Fruit fly (Drosophila melanogaster) whole organism, embryonic: ENCODE results near the gene CG9452.

Source experiments
- B-H1 ChIP-seq: fragments of 200-800 bp; sonication (Bioruptor generic); IDR thresholded peaks from 3 replicates; pipeline ENCODE4 v1.3.6; 2022; ENCODE audit warnings: missing biosample characterization, missing genetic modification characterization
- B-H2 ChIP-seq: fragments of 200-800 bp; sonication (Bioruptor generic); optimal IDR thresholded peaks from 2 replicates; lab custom pipeline; 2018; ENCODE audit warnings: missing biosample characterization, mild to moderate bottlenecking, missing genetic modification characterization
- CG11456 ChIP-seq: fragments of 200-800 bp; sonication (Bioruptor generic); IDR thresholded peaks from 3 replicates; pipeline ENCODE4 v1.3.6; 2022; ENCODE audit warnings: missing biosample characterization, missing genetic modification characterization
- CG11696 ChIP-seq: fragments of 200-800 bp; sonication (Bioruptor generic); IDR thresholded peaks from 2 replicates; pipeline ENCODE4 v1.3.6; 2022; ENCODE audit warnings: missing biosample characterization, missing genetic modification characterization
- CG11723 ChIP-seq: fragments of 200-800 bp; sonication (Bioruptor generic); optimal IDR thresholded peaks from 2 replicates; lab custom pipeline; 2017; ENCODE audit warnings: missing biosample characterization, mild to moderate bottlenecking, missing genetic modification characterization
- CG12219 ChIP-seq: fragments of 200-800 bp; sonication (Bioruptor generic); optimal IDR thresholded peaks from 3 replicates; lab custom pipeline; 2018; ENCODE audit warnings: missing biosample characterization, mild to moderate bottlenecking, missing genetic modification characterization
- CG13296 ChIP-seq: fragments of 200-800 bp; sonication (Bioruptor generic); optimal IDR thresholded peaks from 3 replicates; lab custom pipeline; 2018; ENCODE audit warnings: missing biosample characterization, mild to moderate bottlenecking, missing genetic modification characterization
- CG13624 ChIP-seq: fragments of 200-800 bp; sonication (Bioruptor generic); optimal IDR thresholded peaks from 2 replicates; lab custom pipeline; 2016; ENCODE audit warnings: missing biosample characterization, missing genetic modification characterization
- CG13894 ChIP-seq: fragments of 200-800 bp; sonication (Bioruptor generic); optimal IDR thresholded peaks from 3 replicates; lab custom pipeline; 2018; ENCODE audit warnings: missing biosample characterization, mild to moderate bottlenecking, missing genetic modification characterization, moderate library complexity
- CG16779 ChIP-seq: fragments of 200-800 bp; sonication (Bioruptor generic); IDR thresholded peaks from 2 replicates; pipeline ENCODE4 v1.3.6; 2022; ENCODE audit warnings: missing biosample characterization, missing genetic modification characterization
- CG17385 ChIP-seq: fragments of 200-800 bp; sonication (Bioruptor generic); optimal IDR thresholded peaks from 3 replicates; lab custom pipeline; 2018; ENCODE audit warnings: missing biosample characterization, mild to moderate bottlenecking, missing genetic modification characterization
- CG17568 ChIP-seq: fragments of 200-800 bp; sonication (Bioruptor generic); optimal IDR thresholded peaks from 2 replicates; lab custom pipeline; 2018; ENCODE audit warnings: missing biosample characterization, mild to moderate bottlenecking, missing genetic modification characterization, moderate library complexity
- CG18476 ChIP-seq: fragments of 200-800 bp; sonication (Bioruptor generic); optimal IDR thresholded peaks from 2 replicates; lab custom pipeline; 2016; ENCODE audit warnings: missing biosample characterization, mild to moderate bottlenecking, missing genetic modification characterization
- CG2678 ChIP-seq: fragments of 200-800 bp; sonication (Bioruptor generic); optimal IDR thresholded peaks from 3 replicates; lab custom pipeline; 2019; ENCODE audit warnings: missing biosample characterization, mild to moderate bottlenecking, missing genetic modification characterization, moderate library complexity
- CG31365 ChIP-seq: fragments of 200-800 bp; sonication (Bioruptor generic); optimal IDR thresholded peaks from 2 replicates; lab custom pipeline; 2018; ENCODE audit warnings: missing biosample characterization, mild to moderate bottlenecking, missing genetic modification characterization
- CG32532 ChIP-seq: fragments of 200-800 bp; sonication (Bioruptor generic); IDR thresholded peaks from 2 replicates; pipeline ENCODE4 v1.3.6; 2022; ENCODE audit warnings: missing biosample characterization, missing genetic modification characterization
- CG4404 ChIP-seq: fragments of 200-800 bp; sonication (Bioruptor generic); IDR thresholded peaks from 2 replicates; pipeline ENCODE4 v1.3.6; 2022; ENCODE audit warnings: missing biosample characterization, missing genetic modification characterization
- CG4854 ChIP-seq: fragments of 200-800 bp; sonication (Bioruptor generic); optimal IDR thresholded peaks from 2 replicates; lab custom pipeline; 2016; ENCODE audit warnings: missing biosample characterization, missing genetic modification characterization, inconsistent platforms
- CG7271 ChIP-seq: fragments of 200-800 bp; sonication (Bioruptor generic); optimal IDR thresholded peaks from 2 replicates; lab custom pipeline; 2018; ENCODE audit warnings: missing biosample characterization, mild to moderate bottlenecking, missing genetic modification characterization, moderate library complexity
- CG8290 ChIP-seq, 3 experiments: fragments of 200-800 bp; sonication (Bioruptor generic); optimal IDR thresholded peaks; 2 replicates each; lab custom pipeline; 2016 to 2019; ENCODE audit warnings: missing biosample characterization in 3 of 3, missing genetic modification characterization in 3 of 3, mild to moderate bottlenecking in 2 of 3, moderate library complexity in 1 of 3
- CG8388 ChIP-seq: fragments of 200-800 bp; sonication (Bioruptor generic); optimal IDR thresholded peaks from 2 replicates; lab custom pipeline; 2019; ENCODE audit warnings: missing biosample characterization, mild to moderate bottlenecking, missing genetic modification characterization, moderate library complexity
- CG9215 ChIP-seq: fragments of 200-800 bp; sonication (Bioruptor generic); IDR thresholded peaks from 2 replicates; pipeline ENCODE4 v1.3.6; 2022; ENCODE audit warnings: missing biosample characterization, missing genetic modification characterization
- CG9876 ChIP-seq: fragments of 200-800 bp; sonication (Bioruptor generic); optimal IDR thresholded peaks from 2 replicates; lab custom pipeline; 2016; ENCODE audit warnings: missing biosample characterization, missing genetic modification characterization
- Camta ChIP-seq: fragments of 200-800 bp; sonication (Bioruptor generic); optimal IDR thresholded peaks from 2 replicates; lab custom pipeline; 2016; ENCODE audit warnings: missing biosample characterization, missing genetic modification characterization
- Drgx ChIP-seq: fragments of 200-800 bp; sonication (Bioruptor generic); IDR thresholded peaks from 2 replicates; pipeline ENCODE4 v1.3.6; 2022; ENCODE audit warnings: missing biosample characterization, missing genetic modification characterization
- Fer1 ChIP-seq: fragments of 200-800 bp; sonication (Bioruptor generic); optimal IDR thresholded peaks from 2 replicates; lab custom pipeline; 2017; ENCODE audit warnings: missing biosample characterization, mild to moderate bottlenecking, missing genetic modification characterization
- HLH54F ChIP-seq: fragments of 200-800 bp; sonication (Bioruptor generic); optimal IDR thresholded peaks from 3 replicates; lab custom pipeline; 2016; ENCODE audit warnings: missing biosample characterization, missing genetic modification characterization
- Hmr ChIP-seq: fragments of 200-800 bp; sonication (Bioruptor generic); optimal IDR thresholded peaks from 3 replicates; lab custom pipeline; 2017; ENCODE audit warnings: mild to moderate bottlenecking, missing biosample characterization, missing genetic modification reagents, missing genetic modification characterization
- Lhr ChIP-seq: fragments of 200-800 bp; sonication (Bioruptor generic); optimal IDR thresholded peaks from 3 replicates; lab custom pipeline; 2017; ENCODE audit warnings: mild to moderate bottlenecking, missing biosample characterization, missing genetic modification reagents, missing genetic modification characterization
- Med ChIP-seq: fragments of 200-800 bp; sonication (Bioruptor generic); peaks from one replicate; lab custom pipeline; 2016; ENCODE audit warnings: missing biosample characterization, missing genetic modification characterization, mild to moderate bottlenecking, inconsistent platforms, moderate library complexity
- Meics ChIP-seq: fragments of 200-800 bp; sonication (Bioruptor generic); optimal IDR thresholded peaks from 2 replicates; lab custom pipeline; 2017; ENCODE audit warnings: missing biosample characterization, mild to moderate bottlenecking, missing genetic modification characterization
- Neu2 ChIP-seq: fragments of 200-800 bp; sonication (Bioruptor generic); optimal IDR thresholded peaks from 3 replicates; lab custom pipeline; 2016; ENCODE audit warnings: missing biosample characterization, missing genetic modification characterization, borderline replicate concordance
- Pdp1 ChIP-seq, 2 experiments: fragments of 200-800 bp; sonication (Bioruptor generic); optimal IDR thresholded peaks; 3 replicates each; lab custom pipeline; 2016; ENCODE audit warnings: missing biosample characterization in 2 of 2, missing genetic modification characterization in 2 of 2, mild to moderate bottlenecking in 1 of 2, moderate library complexity in 1 of 2
- Rfx ChIP-seq: fragments of 200-800 bp; sonication (Bioruptor generic); IDR thresholded peaks from 2 replicates; pipeline ENCODE4 v1.3.6; 2022; ENCODE audit warnings: missing biosample characterization, missing genetic modification characterization
- Rx ChIP-seq: fragments of 200-800 bp; sonication (Bioruptor generic); IDR thresholded peaks from 2 replicates; pipeline ENCODE4 v1.3.6; 2022; ENCODE audit warnings: missing biosample characterization, missing genetic modification characterization
- Sox100B ChIP-seq: fragments of 200-800 bp; sonication (Bioruptor generic); optimal IDR thresholded peaks from 3 replicates; lab custom pipeline; 2018; ENCODE audit warnings: missing biosample characterization, mild to moderate bottlenecking, missing genetic modification characterization
- al ChIP-seq: fragments of 200-800 bp; sonication (Bioruptor generic); IDR thresholded peaks from 2 replicates; pipeline ENCODE4 v1.3.6; 2022; ENCODE audit warnings: missing biosample characterization, missing genetic modification characterization
- crp ChIP-seq, 2 experiments: fragments of 200-800 bp; sonication (Bioruptor generic); optimal IDR thresholded peaks; 2 replicates in 1 of 2; 3 replicates in 1 of 2; lab custom pipeline; 2017; ENCODE audit warnings: missing biosample characterization in 2 of 2, missing genetic modification characterization in 2 of 2, mild to moderate bottlenecking in 1 of 2, moderate library complexity in 1 of 2
- dysf ChIP-seq: fragments of 200-800 bp; sonication (Bioruptor generic); IDR thresholded peaks from 3 replicates; pipeline ENCODE4 v1.3.6; 2022; ENCODE audit warnings: missing biosample characterization, missing genetic modification characterization
- esg ChIP-seq: fragments of 200-800 bp; sonication (Bioruptor generic); conservative IDR thresholded peaks from 2 replicates; pipeline ENCODE4 v1.3.6; 2022; ENCODE audit warnings: missing biosample characterization, missing genetic modification characterization
- ewg ChIP-seq: fragments of 200-800 bp; sonication (Bioruptor generic); optimal IDR thresholded peaks from 3 replicates; lab custom pipeline; 2017; ENCODE audit warnings: mild to moderate bottlenecking, missing biosample characterization, missing genetic modification reagents, missing genetic modification characterization
- exex ChIP-seq: fragments of 200-800 bp; sonication (Bioruptor generic); optimal IDR thresholded peaks from 4 replicates; lab custom pipeline; 2018; ENCODE audit warnings: missing biosample characterization, mild to moderate bottlenecking, missing genetic modification characterization, moderate library complexity
- fd3F ChIP-seq: fragments of 200-800 bp; sonication (Bioruptor generic); optimal IDR thresholded peaks from 2 replicates; lab custom pipeline; 2018; ENCODE audit warnings: missing biosample characterization, mild to moderate bottlenecking, missing genetic modification characterization, moderate library complexity
- fu2 ChIP-seq: fragments of 200-800 bp; sonication (Bioruptor generic); optimal IDR thresholded peaks from 2 replicates; lab custom pipeline; 2016; ENCODE audit warnings: missing biosample characterization, missing genetic modification characterization
- grau ChIP-seq: fragments of 200-800 bp; optimal IDR thresholded peaks from 3 replicates; lab custom pipeline; 2019; ENCODE audit warnings: missing biosample characterization, mild to moderate bottlenecking, missing genetic modification characterization, moderate library complexity
- gsb ChIP-seq: fragments of 200-800 bp; sonication (Bioruptor generic); IDR thresholded peaks from 2 replicates; pipeline ENCODE4 v1.3.6; 2022; ENCODE audit warnings: missing biosample characterization, missing genetic modification characterization
- gsb-n ChIP-seq: fragments of 200-800 bp; sonication (Bioruptor generic); optimal IDR thresholded peaks from 3 replicates; lab custom pipeline; 2018; ENCODE audit warnings: missing biosample characterization, mild to moderate bottlenecking, missing genetic modification characterization
- kay ChIP-seq: fragments of 200-800 bp; sonication (Bioruptor generic); optimal IDR thresholded peaks from 2 replicates; lab custom pipeline; 2016; ENCODE audit warnings: missing biosample characterization, missing genetic modification characterization
- tin ChIP-seq: fragments of 200-800 bp; sonication (Bioruptor generic); optimal IDR thresholded peaks from 3 replicates; lab custom pipeline; 2016; ENCODE audit warnings: missing biosample characterization, missing genetic modification characterization
- vvl ChIP-seq: fragments of 200-800 bp; sonication (Bioruptor generic); IDR thresholded peaks from 2 replicates; pipeline ENCODE4 v1.3.6; 2022; ENCODE audit warnings: missing biosample characterization, missing genetic modification characterization
- zen ChIP-seq: fragments of 200-800 bp; sonication (Bioruptor generic); optimal IDR thresholded peaks from 3 replicates; lab custom pipeline; 2018; ENCODE audit warnings: missing biosample characterization, mild to moderate bottlenecking, missing genetic modification characterization, moderate library complexity

CG9452 gene

dm6 chr3L:19499334-19499733 is 4.3 kb downstream of the CG9452 start:
- TF ChIP-seq CG32532 (GFP tag; lab: Robert Waterston, UW), result no peak
- no peak for TF ChIP-seq gsb-n (tag; lab: Kevin White, UChicago)
- TF ChIP-seq HLH54F (GFP tag; lab: Kevin White, UChicago), result no peak
- no peak for TF ChIP-seq CG7271 (tag; lab: Kevin White, UChicago)
- no peak for TF ChIP-seq vvl (GFP tag; lab: Robert Waterston, UW)
- TF ChIP-seq CG17568, result no peak
- TF ChIP-seq fd3F (GFP tag; lab: Kevin White, UChicago), result no peak
- TF ChIP-seq CG4404 (GFP tag; lab: Robert Waterston, UW), result no peak
- TF ChIP-seq al, result no peak
- no peak for TF ChIP-seq exex
- no peak for TF ChIP-seq Camta (GFP tag; lab: Kevin White, UChicago)
- no peak for TF ChIP-seq Drgx
- TF ChIP-seq zen (tag; lab: Kevin White, UChicago), result no peak
- TF ChIP-seq CG12219 (GFP tag; lab: Kevin White, UChicago), result no peak
- TF ChIP-seq CG2678 (tag; lab: Kevin White, UChicago), result peak; percentile 40
- no peak for TF ChIP-seq CG4854 (GFP tag; lab: Kevin White, UChicago)
- no peak for TF ChIP-seq CG16779
- TF ChIP-seq CG11723, result no peak
- TF ChIP-seq Sox100B (GFP tag; lab: Kevin White, UChicago), result no peak
- no peak for TF ChIP-seq CG11456 (GFP tag; lab: Robert Waterston, UW)
- TF ChIP-seq Hmr (GFP tag; lab: Kevin White, UChicago), result no peak
- no peak for TF ChIP-seq kay
- TF ChIP-seq esg (GFP tag; lab: Robert Waterston, UW), result no peak
- no peak for TF ChIP-seq Rfx
- TF ChIP-seq Med (GFP tag; lab: Kevin White, UChicago), result peak; percentile 62
- no peak for TF ChIP-seq Lhr (GFP tag; lab: Kevin White, UChicago)
- TF ChIP-seq CG9876 (GFP tag; lab: Kevin White, UChicago), result no peak
- TF ChIP-seq CG11696 (GFP tag; lab: Robert Waterston, UW), result no peak
- TF ChIP-seq CG13296, result peak; percentile 7
- no peak for TF ChIP-seq ewg (GFP tag; lab: Kevin White, UChicago)
- 0 out of 2 replicates have a peak, but pooled peaks have one; percentile 21 for TF ChIP-seq gsb (GFP tag; lab: Robert Waterston, UW)
- TF ChIP-seq Fer1 (GFP tag; lab: Kevin White, UChicago), result peak; percentile 2
- no peak for TF ChIP-seq B-H2 (GFP tag; lab: Kevin White, UChicago)
- no peak for TF ChIP-seq crp (GFP tag; optimal IDR thresholded peaks at IDR 0.05; lab: Kevin White, UChicago)
- no peak for TF ChIP-seq CG31365 (tag; lab: Kevin White, UChicago)
- no peak for TF ChIP-seq CG13624 (GFP tag; lab: Kevin White, UChicago)
- TF ChIP-seq CG8388 (GFP tag; lab: Kevin White, UChicago), result no peak
- no peak for TF ChIP-seq Neu2 (GFP tag; lab: Kevin White, UChicago)
- TF ChIP-seq grau (tag; lab: Kevin White, UChicago), result no peak
- no peak for TF ChIP-seq fu2 (GFP tag; lab: Kevin White, UChicago)
- TF ChIP-seq CG18476 (GFP tag; lab: Kevin White, UChicago), result no peak
- TF ChIP-seq CG8290 (GFP tag; optimal IDR thresholded peaks at IDR 0.05; lab: Kevin White, UChicago), result no peak
- peak in 1 of 2 experiments; percentile 27 for TF ChIP-seq CG8290 (tag; optimal IDR thresholded peaks at IDR 0.05; lab: Kevin White, UChicago)
- peak; percentile 11 for TF ChIP-seq CG13894 (tag; lab: Kevin White, UChicago)
- no peak for TF ChIP-seq Meics (GFP tag; lab: Kevin White, UChicago)
- no peak for TF ChIP-seq tin
- TF ChIP-seq dysf, result no peak
- no peak for TF ChIP-seq B-H1 (GFP tag; lab: Robert Waterston, UW)
- TF ChIP-seq CG17385 (GFP tag; lab: Kevin White, UChicago), result no peak
- TF ChIP-seq Pdp1 (GFP tag; optimal IDR thresholded peaks at IDR 0.05; lab: Kevin White, UChicago), result no peak
- no peak for TF ChIP-seq CG9215 (GFP tag; lab: Robert Waterston, UW)
- TF ChIP-seq Rx (GFP tag; lab: Robert Waterston, UW), result no peak
